Fruit fly (Drosophila melanogaster) whole organism, embryonic: Measurements from ENCODE around the gene lbl.
A peak's percentile ranks its signal among the peaks of the same experiment; 100 is the strongest.

Experiments used
- Antp ChIP-seq: fragments of 200-800 bp; sonication (Bioruptor generic); optimal IDR thresholded peaks from 3 replicates; lab custom pipeline; 2016; ENCODE audit warnings: missing biosample characterization, missing genetic modification characterization
- CG10431 ChIP-seq: fragments of 200-800 bp; sonication (Bioruptor generic); optimal IDR thresholded peaks from 3 replicates; lab custom pipeline; 2018; ENCODE audit warnings: missing biosample characterization, mild to moderate bottlenecking, missing genetic modification characterization
- CG10462 ChIP-seq: fragments of 200-800 bp; sonication (Bioruptor generic); optimal IDR thresholded peaks from 2 replicates; lab custom pipeline; 2016; ENCODE audit warnings: missing biosample characterization, missing genetic modification characterization
- CG11398 ChIP-seq: fragments of 200-800 bp; sonication (Bioruptor generic); optimal IDR thresholded peaks from 2 replicates; lab custom pipeline; 2016; ENCODE audit warnings: missing biosample characterization, missing genetic modification characterization
- CG12299 ChIP-seq: fragments of 200-800 bp; sonication (Bioruptor generic); optimal IDR thresholded peaks from 2 replicates; lab custom pipeline; 2018; ENCODE audit warnings: missing biosample characterization, mild to moderate bottlenecking, missing genetic modification characterization
- CG13123 ChIP-seq: fragments of 200-800 bp; sonication (Bioruptor generic); optimal IDR thresholded peaks from 2 replicates; lab custom pipeline; 2016; ENCODE audit warnings: missing biosample characterization, missing genetic modification characterization
- CG13894 ChIP-seq: fragments of 200-800 bp; sonication (Bioruptor generic); optimal IDR thresholded peaks from 3 replicates; lab custom pipeline; 2018; ENCODE audit warnings: missing biosample characterization, mild to moderate bottlenecking, missing genetic modification characterization, moderate library complexity
- CG14710 ChIP-seq: fragments of 200-800 bp; sonication (Bioruptor generic); optimal IDR thresholded peaks from 3 replicates; lab custom pipeline; 2019; ENCODE audit warnings: missing biosample characterization, mild to moderate bottlenecking, missing genetic modification characterization, moderate library complexity
- CG15073 ChIP-seq: fragments of 200-800 bp; sonication (Bioruptor generic); optimal IDR thresholded peaks from 2 replicates; lab custom pipeline; 2016; ENCODE audit warnings: missing biosample characterization, missing genetic modification characterization
- CG18599 ChIP-seq: fragments of 200-800 bp; sonication (Bioruptor generic); optimal IDR thresholded peaks from 3 replicates; lab custom pipeline; 2017; ENCODE audit warnings: missing biosample characterization, missing genetic modification characterization, mild to moderate bottlenecking, moderate library complexity, missing genetic modification reagents
- CG3838 ChIP-seq: fragments of 200-800 bp; sonication (Bioruptor generic); optimal IDR thresholded peaks from 3 replicates; lab custom pipeline; 2016; ENCODE audit warnings: missing biosample characterization, missing genetic modification characterization
- CG42726 ChIP-seq: fragments of 200-800 bp; sonication (Bioruptor generic); IDR thresholded peaks from 2 replicates; pipeline ENCODE4 v1.3.6; 2022; ENCODE audit warnings: missing biosample characterization, missing genetic modification characterization; ENCODE audit not compliant: partially characterized antibody
- CG4617 ChIP-seq: fragments of 200-800 bp; sonication (Bioruptor generic); optimal IDR thresholded peaks from 3 replicates; lab custom pipeline; 2016; ENCODE audit warnings: missing biosample characterization, missing genetic modification characterization, borderline replicate concordance
- CG4854 ChIP-seq: fragments of 200-800 bp; sonication (Bioruptor generic); optimal IDR thresholded peaks from 2 replicates; lab custom pipeline; 2016; ENCODE audit warnings: missing biosample characterization, missing genetic modification characterization, inconsistent platforms
- CG7372 ChIP-seq: fragments of 200-800 bp; sonication (Bioruptor generic); IDR thresholded peaks from 2 replicates; pipeline ENCODE4 v1.3.6; 2022; ENCODE audit warnings: missing biosample characterization, missing genetic modification characterization
- CG8281 ChIP-seq: fragments of 200-800 bp; sonication (Bioruptor generic); optimal IDR thresholded peaks from 2 replicates; lab custom pipeline; 2018; ENCODE audit warnings: missing biosample characterization, mild to moderate bottlenecking, missing genetic modification characterization, moderate library complexity
- CG8290 ChIP-seq, 3 experiments: fragments of 200-800 bp; sonication (Bioruptor generic); optimal IDR thresholded peaks; 2 replicates each; lab custom pipeline; 2016 to 2019; ENCODE audit warnings: missing biosample characterization in 3 of 3, missing genetic modification characterization in 3 of 3, mild to moderate bottlenecking in 2 of 3, moderate library complexity in 1 of 3
- CG9215 ChIP-seq: fragments of 200-800 bp; sonication (Bioruptor generic); IDR thresholded peaks from 2 replicates; pipeline ENCODE4 v1.3.6; 2022; ENCODE audit warnings: missing biosample characterization, missing genetic modification characterization
- CG9817 ChIP-seq: fragments of 200-800 bp; sonication (Bioruptor generic); optimal IDR thresholded peaks from 2 replicates; lab custom pipeline; 2018; ENCODE audit warnings: missing biosample characterization, mild to moderate bottlenecking, missing genetic modification characterization, moderate library complexity
- CkIIα-i1 ChIP-seq: fragments of 200-800 bp; sonication (Bioruptor generic); IDR thresholded peaks from 2 replicates; pipeline ENCODE4 v1.3.6; 2022; ENCODE audit warnings: missing biosample characterization, missing genetic modification characterization
- Ets97D ChIP-seq: fragments of 200-800 bp; sonication (Bioruptor generic); optimal IDR thresholded peaks from 3 replicates; lab custom pipeline; 2016; ENCODE audit warnings: missing biosample characterization, missing genetic modification characterization
- H15 ChIP-seq: fragments of 200-800 bp; sonication (Bioruptor generic); IDR thresholded peaks from 3 replicates; pipeline ENCODE4 v1.3.6; 2022; ENCODE audit warnings: missing biosample characterization, missing genetic modification characterization
- Lhr ChIP-seq: fragments of 200-800 bp; sonication (Bioruptor generic); optimal IDR thresholded peaks from 3 replicates; lab custom pipeline; 2017; ENCODE audit warnings: mild to moderate bottlenecking, missing biosample characterization, missing genetic modification reagents, missing genetic modification characterization
- Lpt ChIP-seq: fragments of >200 bp; optimal IDR thresholded peaks from 2 replicates; lab custom pipeline; 2018; ENCODE audit warnings: missing biosample characterization, missing genetic modification characterization
- MBD-R2 ChIP-seq: fragments of 200-800 bp; sonication (Bioruptor generic); IDR thresholded peaks from 2 replicates; pipeline ENCODE4 v1.3.6; 2022; ENCODE audit warnings: missing biosample characterization, missing genetic modification characterization
- Neu2 ChIP-seq: fragments of 200-800 bp; sonication (Bioruptor generic); optimal IDR thresholded peaks from 3 replicates; lab custom pipeline; 2016; ENCODE audit warnings: missing biosample characterization, missing genetic modification characterization, borderline replicate concordance
- Nf-YB ChIP-seq: fragments of 200-800 bp; sonication (Bioruptor generic); optimal IDR thresholded peaks from 3 replicates; lab custom pipeline; 2019; ENCODE audit warnings: missing biosample characterization, mild to moderate bottlenecking, missing genetic modification characterization, moderate library complexity
- Sox100B ChIP-seq: fragments of 200-800 bp; sonication (Bioruptor generic); optimal IDR thresholded peaks from 3 replicates; lab custom pipeline; 2018; ENCODE audit warnings: missing biosample characterization, mild to moderate bottlenecking, missing genetic modification characterization
- Ssrp ChIP-seq: fragments of 200-800 bp; sonication (Bioruptor generic); optimal IDR thresholded peaks from 2 replicates; lab custom pipeline; 2018; ENCODE audit warnings: missing biosample characterization, mild to moderate bottlenecking, missing genetic modification characterization, moderate library complexity
- abd-A ChIP-seq: fragments of 200-800 bp; sonication (Bioruptor generic); optimal IDR thresholded peaks from 3 replicates; lab custom pipeline; 2019; ENCODE audit warnings: missing biosample characterization, mild to moderate bottlenecking, missing genetic modification characterization, moderate library complexity
- ase ChIP-seq: fragments of 200-800 bp; sonication (Bioruptor generic); IDR thresholded peaks from 3 replicates; pipeline ENCODE4 v1.3.6; 2022; ENCODE audit warnings: missing biosample characterization, missing genetic modification characterization
- ato ChIP-seq: fragments of 200-800 bp; sonication (Bioruptor generic); IDR thresholded peaks from 2 replicates; pipeline ENCODE4 v1.3.6; 2022; ENCODE audit warnings: missing biosample characterization, missing genetic modification characterization; ENCODE audit not compliant: partially characterized antibody
- cad ChIP-seq: fragments of >200 bp; optimal IDR thresholded peaks from 2 replicates; lab custom pipeline; 2017; ENCODE audit warnings: missing biosample characterization, missing genetic modification characterization
- dpn ChIP-seq, 2 experiments: fragments of 200-800 bp; sonication (Bioruptor generic); optimal IDR thresholded peaks; 3 replicates each; lab custom pipeline; 2016; ENCODE audit warnings: missing biosample characterization in 2 of 2, missing genetic modification characterization in 2 of 2
- eyg ChIP-seq: fragments of 200-800 bp; sonication (Bioruptor generic); optimal IDR thresholded peaks from 3 replicates; lab custom pipeline; 2016; ENCODE audit warnings: missing biosample characterization, missing genetic modification characterization
- ftz-f1 ChIP-seq: fragments of 200-800 bp; sonication (Bioruptor generic); optimal IDR thresholded peaks from 2 replicates; lab custom pipeline; 2016; ENCODE audit warnings: missing biosample characterization, missing genetic modification characterization
- gce ChIP-seq: fragments of 200-800 bp; sonication (Bioruptor generic); IDR thresholded peaks from 3 replicates; pipeline ENCODE4 v1.3.6; 2022; ENCODE audit warnings: missing biosample characterization, missing genetic modification characterization
- ken ChIP-seq: fragments of 200-800 bp; sonication (Bioruptor generic); IDR thresholded peaks from 3 replicates; pipeline ENCODE4 v1.3.6; 2022; ENCODE audit warnings: missing biosample characterization, missing genetic modification characterization
- klu ChIP-seq: fragments of 200-800 bp; sonication (Bioruptor generic); IDR thresholded peaks from 2 replicates; pipeline ENCODE4 v1.3.6; 2022; ENCODE audit warnings: missing biosample characterization, missing genetic modification characterization
- lab ChIP-seq: fragments of 200-800 bp; sonication (Bioruptor generic); optimal IDR thresholded peaks from 3 replicates; lab custom pipeline; 2017; ENCODE audit warnings: missing biosample characterization, missing genetic modification characterization, mild to moderate bottlenecking, moderate library complexity, missing genetic modification reagents
- nmo ChIP-seq: fragments of 200-800 bp; sonication (Bioruptor generic); optimal IDR thresholded peaks from 2 replicates; lab custom pipeline; 2018; ENCODE audit warnings: missing biosample characterization, mild to moderate bottlenecking, missing genetic modification characterization, moderate library complexity
- odd ChIP-seq: fragments of 200-800 bp; sonication (Bioruptor generic); optimal IDR thresholded peaks from 2 replicates; lab custom pipeline; 2017; ENCODE audit warnings: missing biosample characterization, mild to moderate bottlenecking, missing genetic modification characterization
- pho ChIP-seq: fragments of 200-800 bp; sonication (Bioruptor generic); optimal IDR thresholded peaks from 2 replicates; lab custom pipeline; 2016; ENCODE audit warnings: missing biosample characterization, missing genetic modification characterization
- psq ChIP-seq: fragments of 200-800 bp; sonication (Bioruptor generic); optimal IDR thresholded peaks from 2 replicates; lab custom pipeline; 2017; ENCODE audit warnings: missing biosample characterization, missing genetic modification characterization
- pum ChIP-seq: fragments of 200-800 bp; sonication (Bioruptor generic); optimal IDR thresholded peaks from 2 replicates; lab custom pipeline; 2016; ENCODE audit warnings: missing biosample characterization, missing genetic modification characterization
- pzg ChIP-seq: fragments of 200-800 bp; sonication (Bioruptor generic); optimal IDR thresholded peaks from 3 replicates; lab custom pipeline; 2018; ENCODE audit warnings: missing biosample characterization, mild to moderate bottlenecking, missing genetic modification characterization, moderate library complexity
- sc ChIP-seq, 3 experiments: fragments of >200 bp in 2 of 3; fragments of 200-800 bp in 1 of 3; sonication (Bioruptor generic) in 1 of 3; optimal IDR thresholded peaks; 2 replicates in 2 of 3; 3 replicates in 1 of 3; lab custom pipeline; 2017; ENCODE audit warnings: mild to moderate bottlenecking in 1 of 3, missing biosample characterization in 1 of 3, missing genetic modification characterization in 1 of 3, missing genetic modification reagents in 1 of 3
- scrt ChIP-seq: fragments of 200-800 bp; sonication (Bioruptor generic); optimal IDR thresholded peaks from 2 replicates; lab custom pipeline; 2018; ENCODE audit warnings: missing biosample characterization, mild to moderate bottlenecking, missing genetic modification characterization, moderate library complexity
- tll ChIP-seq, 2 experiments: fragments of 200-800 bp in 1 of 2; fragments of >200 bp in 1 of 2; sonication (Bioruptor generic) in 1 of 2; optimal IDR thresholded peaks; 2 replicates each; lab custom pipeline; 2017 to 2019; ENCODE audit warnings: missing biosample characterization in 2 of 2, missing genetic modification characterization in 2 of 2, mild to moderate bottlenecking in 1 of 2, moderate library complexity in 1 of 2
- trem ChIP-seq: fragments of 200-800 bp; optimal IDR thresholded peaks from 3 replicates; lab custom pipeline; 2019; ENCODE audit warnings: missing biosample characterization, mild to moderate bottlenecking, missing genetic modification characterization, moderate library complexity

lbl gene

DNA sequence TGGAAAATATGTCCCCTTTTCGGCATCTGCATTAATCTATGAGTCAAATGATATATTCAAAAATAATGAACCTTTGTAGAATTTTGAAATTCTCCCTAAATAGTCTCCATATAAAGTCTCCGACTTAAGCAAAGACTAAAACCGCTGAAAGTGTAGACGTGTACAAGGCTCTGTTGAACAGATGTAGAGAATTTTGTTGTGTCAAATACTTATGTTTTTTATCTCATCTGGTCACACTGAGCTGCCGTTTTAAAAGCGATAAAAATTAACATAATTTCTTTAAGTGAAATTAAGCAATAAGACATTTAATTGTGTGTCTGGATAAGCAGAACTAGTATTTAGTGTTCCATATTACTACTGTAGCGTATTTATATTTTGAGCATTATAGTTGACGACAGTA is 47.8 kb downstream of the lbl start (continued):
- peak; percentile 26 for TF ChIP-seq pzg (GFP tag; lab: Kevin White, UChicago)
- TF ChIP-seq ato, result no peak
- TF ChIP-seq scrt (GFP tag; lab: Kevin White, UChicago), result no peak
- TF ChIP-seq CG10431 (GFP tag; lab: Kevin White, UChicago), result no peak
- no peak for TF ChIP-seq dpn (GFP tag; optimal IDR thresholded peaks at IDR 0.05; lab: Kevin White, UChicago)
- TF ChIP-seq cad (GFP tag; lab: Kevin White, UChicago), result no peak
- TF ChIP-seq CG8290 (GFP tag; optimal IDR thresholded peaks at IDR 0.05; lab: Kevin White, UChicago), result peak; percentile 41
- TF ChIP-seq CG8290 (tag; optimal IDR thresholded peaks at IDR 0.05; lab: Kevin White, UChicago), result no peak
- peak; percentile 23 for TF ChIP-seq CG14710
- no peak for TF ChIP-seq ftz-f1 (GFP tag; lab: Kevin White, UChicago)
- TF ChIP-seq abd-A (tag; lab: Kevin White, UChicago), result peak; percentile 54
- no peak for TF ChIP-seq odd (GFP tag; lab: Kevin White, UChicago)
- no peak for TF ChIP-seq eyg (GFP tag; lab: Kevin White, UChicago)
- TF ChIP-seq Ets97D (GFP tag; lab: Kevin White, UChicago), result peak; percentile 1
- no peak for TF ChIP-seq CG3838 (GFP tag; lab: Kevin White, UChicago)
- no peak for TF ChIP-seq CG9215 (GFP tag; lab: Robert Waterston, UW)
- TF ChIP-seq H15 (GFP tag; lab: Robert Waterston, UW), result no peak
- no peak for TF ChIP-seq Lpt (GFP tag; lab: Kevin White, UChicago)
- TF ChIP-seq nmo (GFP tag; lab: Kevin White, UChicago), result no peak
- no peak for TF ChIP-seq Sox100B
- no peak for TF ChIP-seq klu (GFP tag; lab: Robert Waterston, UW)
- TF ChIP-seq CG18599, result no peak
- TF ChIP-seq ken, result no peak
- TF ChIP-seq sc (optimal IDR thresholded peaks at IDR 0.05; lab: Kevin White, UChicago), result no peak
- TF ChIP-seq sc (GFP tag; optimal IDR thresholded peaks at IDR 0.05; lab: Kevin White, UChicago), result no peak
- no peak for TF ChIP-seq Ssrp
- peak; percentile 2 for TF ChIP-seq Nf-YB (GFP tag; lab: Kevin White, UChicago)
- TF ChIP-seq psq (GFP tag; lab: Kevin White, UChicago), result no peak
- TF ChIP-seq MBD-R2 (GFP tag; lab: Robert Waterston, UW), result peak; percentile 35
- no peak for TF ChIP-seq Antp (GFP tag; lab: Kevin White, UChicago)
- TF ChIP-seq CG13123 (GFP tag; lab: Kevin White, UChicago), result no peak
- no peak for TF ChIP-seq lab
- no peak for TF ChIP-seq CG15073 (GFP tag; lab: Kevin White, UChicago)
- no peak for TF ChIP-seq pho (GFP tag; lab: Kevin White, UChicago)
- TF ChIP-seq CG9817 (tag; lab: Kevin White, UChicago), result no peak
- no peak for TF ChIP-seq CG13894 (tag; lab: Kevin White, UChicago)
- TF ChIP-seq CG8281 (tag; lab: Kevin White, UChicago), result no peak
- TF ChIP-seq pum (GFP tag; lab: Kevin White, UChicago), result no peak
- no peak for TF ChIP-seq CG10462
- no peak for TF ChIP-seq CG4617 (GFP tag; lab: Kevin White, UChicago)
- no peak for TF ChIP-seq tll (GFP tag; optimal IDR thresholded peaks at IDR 0.05; lab: Kevin White, UChicago)
- no peak for TF ChIP-seq CG12299 (tag; lab: Kevin White, UChicago)
- no peak for TF ChIP-seq CG7372 (GFP tag; lab: Robert Waterston, UW)
- no peak for TF ChIP-seq CG11398 (GFP tag; lab: Kevin White, UChicago)
- TF ChIP-seq ase (GFP tag; lab: Robert Waterston, UW), result no peak
- peak; percentile 28 for TF ChIP-seq trem (tag; lab: Kevin White, UChicago)
- TF ChIP-seq gce (GFP tag; lab: Robert Waterston, UW), result no peak
- TF ChIP-seq CG4854 (GFP tag; lab: Kevin White, UChicago), result no peak
- peak; percentile 89 for TF ChIP-seq Lhr
- no peak for TF ChIP-seq CkIIα-i1
- no peak for TF ChIP-seq Neu2
- peak; percentile 49; the same call in 1 of the 2 replicates for TF ChIP-seq CG42726 (GFP tag; lab: Robert Waterston, UW)
